Worm (Caenorhabditis elegans) whole organism, L1 larva: ENCODE measurements around the gene pir-1.

ENCODE experiments used
- ama-1 ChIP-seq: fragments of 150-350 bp; optimal IDR thresholded peaks from 2 replicates; lab custom pipeline; 2014
- elt-2 ChIP-seq: sonication (generic microtip); optimal IDR thresholded peaks from 2 replicates; lab custom pipeline; 2016; ENCODE audit warnings: missing genetic modification characterization, mild to moderate bottlenecking, inconsistent platforms, missing compliant biosample characterization, missing genetic modification reagents
- fos-1 ChIP-seq: fragments of 150-350 bp; optimal IDR thresholded peaks from 2 replicates; lab custom pipeline; 2014; ENCODE audit warnings: missing biosample characterization, missing genetic modification characterization
- mdl-1 ChIP-seq, 2 experiments: fragments of 150-350 bp; optimal IDR thresholded peaks; 2 replicates each; lab custom pipeline; 2014 to 2017; ENCODE audit warnings: missing biosample characterization in 2 of 2, missing genetic modification characterization in 2 of 2, inconsistent platforms in 1 of 2
- mep-1 ChIP-seq: fragments of 150-350 bp; optimal IDR thresholded peaks from 2 replicates; lab custom pipeline; 2014; ENCODE audit warnings: missing biosample characterization, missing genetic modification characterization
- sox-4 ChIP-seq: sonication (generic microtip); optimal IDR thresholded peaks from 2 replicates; lab custom pipeline; 2016; ENCODE audit warnings: missing genetic modification characterization, missing compliant biosample characterization
- zag-1 ChIP-seq: fragments of 150-350 bp; optimal IDR thresholded peaks from 2 replicates; lab custom pipeline; 2014; ENCODE audit warnings: missing biosample characterization, missing genetic modification characterization

DNA sequence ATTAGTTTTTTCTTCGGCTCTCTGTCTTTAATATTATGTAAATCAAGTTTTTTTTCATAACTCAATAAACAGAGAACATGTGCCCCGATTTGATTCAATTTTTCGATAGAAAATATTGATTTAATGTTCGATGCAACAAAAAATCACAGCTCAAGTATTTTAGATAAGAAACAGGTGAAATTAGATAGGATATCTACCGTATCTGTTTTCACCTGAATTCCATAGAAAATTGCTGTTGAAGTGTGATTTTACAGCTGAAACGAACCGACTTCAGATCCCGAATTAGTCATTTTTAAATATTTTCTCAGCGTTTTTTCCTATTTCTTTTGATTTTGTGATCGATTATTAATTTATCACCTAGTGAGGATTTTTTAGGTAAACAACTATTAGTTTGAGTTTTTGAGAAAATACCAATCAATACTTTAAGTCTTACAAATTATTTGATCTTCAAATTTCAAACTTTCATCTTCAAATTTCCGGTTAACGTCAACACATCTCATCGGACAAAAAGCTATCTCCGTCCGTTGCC is 37.9 kb upstream of the pir-1 start, which contains the start of gene Y9C2UA.1:
- TF ChIP-seq zag-1 (no peak), ama-1 (lab: Kevin White, UChicago) (no peak), mdl-1 (tag; optimal IDR thresholded peaks at IDR 0.05; lab: Kevin White, UChicago) (no peak), sox-4 (tag; lab: Kevin White, UChicago) (no peak), mep-1 (tag; lab: Kevin White, UChicago) (no peak), fos-1 (tag; lab: Kevin White, UChicago) (no peak), elt-2 (tag; lab: Kevin White, UChicago) (no peak)
